Worm (Caenorhabditis elegans) whole organism, young adult: ENCODE measurements around the gene ints-7.

Experiments
- C06A6.2 ChIP-seq: fragments of 200-800 bp; sonication (Bioruptor generic); conservative IDR thresholded peaks from 2 replicates; pipeline ENCODE4 v1.3.6; 2022; ENCODE audit warnings: missing genetic modification characterization, missing compliant biosample characterization
- F33H1.4 ChIP-seq: fragments of 200-800 bp; sonication (Bioruptor generic); IDR thresholded peaks from 2 replicates; pipeline ENCODE4 v1.3.6; 2022; ENCODE audit warnings: missing genetic modification reagents, missing genetic modification characterization, missing compliant biosample characterization
- F39B2.1 ChIP-seq: fragments of 200-800 bp; sonication (Bioruptor generic); IDR thresholded peaks from 2 replicates; pipeline ENCODE4 v1.3.6; 2022; ENCODE audit warnings: missing genetic modification reagents, missing genetic modification characterization, missing compliant biosample characterization
- F52B5.7 ChIP-seq: sonication (generic microtip); optimal IDR thresholded peaks from 2 replicates; lab custom pipeline; 2016; ENCODE audit warnings: mild to moderate bottlenecking, missing genetic modification characterization, missing compliant biosample characterization
- F55B11.4 ChIP-seq: sonication (generic microtip); optimal IDR thresholded peaks from 2 replicates; lab custom pipeline; 2016; ENCODE audit warnings: missing compliant biosample characterization, missing genetic modification characterization, borderline replicate concordance; ENCODE audit not compliant: insufficient read depth
- K12H6.12 ChIP-seq: fragments of 200-800 bp; sonication (Bioruptor generic); optimal IDR thresholded peaks from 2 replicates; lab custom pipeline; 2018; ENCODE audit warnings: mild to moderate bottlenecking, missing genetic modification characterization, missing compliant biosample characterization
- Y53G8AR.9 ChIP-seq: fragments of 200-800 bp; sonication (Bioruptor generic); conservative IDR thresholded peaks from 2 replicates; pipeline ENCODE4 v1.3.6; 2022; ENCODE audit warnings: missing genetic modification reagents, missing genetic modification characterization, missing compliant biosample characterization
- Y56A3A.18 ChIP-seq: fragments of 200-800 bp; sonication (Bioruptor generic); IDR thresholded peaks from 2 replicates; pipeline ENCODE4 v1.3.6; 2022; ENCODE audit warnings: missing genetic modification reagents, missing genetic modification characterization, missing compliant biosample characterization
- Y67H2A.10 ChIP-seq: fragments of 200-800 bp; sonication (Bioruptor generic); conservative IDR thresholded peaks from 2 replicates; pipeline ENCODE4 v1.3.6; 2022; ENCODE audit warnings: missing genetic modification reagents, missing genetic modification characterization, missing compliant biosample characterization
- ZK185.1 ChIP-seq: sonication (generic microtip); optimal IDR thresholded peaks from 2 replicates; lab custom pipeline; 2016; ENCODE audit warnings: mild to moderate bottlenecking, missing genetic modification characterization, missing compliant biosample characterization; ENCODE audit not compliant: poor library complexity, severe bottlenecking
- akir-1 ChIP-seq: fragments of 200-800 bp; sonication (Bioruptor generic); optimal IDR thresholded peaks from 2 replicates; lab custom pipeline; 2018; ENCODE audit warnings: mild to moderate bottlenecking, missing genetic modification characterization, moderate library complexity, missing compliant biosample characterization
- athp-1 ChIP-seq: sonication (generic microtip); optimal IDR thresholded peaks from 2 replicates; lab custom pipeline; 2017; ENCODE audit warnings: mild to moderate bottlenecking, missing genetic modification characterization, missing compliant biosample characterization
- attf-5 ChIP-seq: fragments of 200-800 bp; sonication (Bioruptor generic); optimal IDR thresholded peaks from 2 replicates; lab custom pipeline; 2018; ENCODE audit warnings: mild to moderate bottlenecking, missing genetic modification characterization, missing compliant biosample characterization
- ccch-3 ChIP-seq: fragments of 200-800 bp; sonication (Bioruptor generic); optimal IDR thresholded peaks from 2 replicates; lab custom pipeline; 2018; ENCODE audit warnings: mild to moderate bottlenecking, missing genetic modification characterization, missing compliant biosample characterization
- cebp-1 ChIP-seq, 2 experiments: fragments of 200-800 bp in 1 of 2; sonication (Bioruptor generic) in 1 of 2; sonication (generic microtip) in 1 of 2; IDR thresholded peaks in 1 of 2; optimal IDR thresholded peaks in 1 of 2; 2 replicates each; pipeline versions ENCODE4 v1.3.6 to Lab custom; 2017 to 2022; ENCODE audit warnings: missing compliant biosample characterization in 2 of 2, missing genetic modification characterization in 2 of 2, mild to moderate bottlenecking in 1 of 2, missing genetic modification reagents in 1 of 2, moderate library complexity in 1 of 2
- ceh-58 ChIP-seq: fragments of 200-800 bp; sonication (Bioruptor generic); IDR thresholded peaks from 2 replicates; pipeline ENCODE4 v1.3.6; 2022; ENCODE audit warnings: missing genetic modification characterization, missing compliant biosample characterization
- chd-7 ChIP-seq: sonication (generic microtip); optimal IDR thresholded peaks from 2 replicates; lab custom pipeline; 2016; ENCODE audit warnings: mild to moderate bottlenecking, missing genetic modification characterization, moderate library complexity, missing compliant biosample characterization
- dox-1 ChIP-seq: fragments of 200-800 bp; sonication (Bioruptor generic); IDR thresholded peaks from 2 replicates; pipeline ENCODE4 v1.3.6; 2022; ENCODE audit warnings: missing genetic modification reagents, missing genetic modification characterization, missing compliant biosample characterization
- egl-18 ChIP-seq: fragments of 200-800 bp; sonication (Bioruptor generic); IDR thresholded peaks from 2 replicates; pipeline ENCODE4 v1.3.6; 2022; ENCODE audit warnings: missing genetic modification reagents, missing genetic modification characterization, missing compliant biosample characterization
- ekl-4 ChIP-seq: fragments of 200-800 bp; sonication (Bioruptor generic); IDR thresholded peaks from 2 replicates; pipeline ENCODE4 v1.3.6; 2022; ENCODE audit warnings: missing genetic modification reagents, missing genetic modification characterization, missing compliant biosample characterization
- ets-4 ChIP-seq: fragments of 200-800 bp; sonication (Bioruptor generic); optimal IDR thresholded peaks from 2 replicates; lab custom pipeline; 2018; ENCODE audit warnings: mild to moderate bottlenecking, missing genetic modification characterization, missing compliant biosample characterization
- fkh-3 ChIP-seq: sonication (generic microtip); optimal IDR thresholded peaks from 2 replicates; lab custom pipeline; 2016; ENCODE audit warnings: mild to moderate bottlenecking, missing genetic modification characterization, missing compliant biosample characterization
- hmg-20 ChIP-seq: fragments of 200-800 bp; sonication (Bioruptor generic); IDR thresholded peaks from 2 replicates; pipeline ENCODE4 v1.3.6; 2022; ENCODE audit warnings: missing genetic modification reagents, missing genetic modification characterization, missing compliant biosample characterization
- lag-1 ChIP-seq: fragments of 200-800 bp; sonication (Bioruptor generic); IDR thresholded peaks from 2 replicates; pipeline ENCODE4 v1.3.6; 2022; ENCODE audit warnings: missing genetic modification reagents, missing genetic modification characterization, missing compliant biosample characterization
- let-526 ChIP-seq: fragments of 200-800 bp; sonication (Bioruptor generic); IDR thresholded peaks from 2 replicates; pipeline ENCODE4 v1.3.6; 2022; ENCODE audit warnings: missing genetic modification reagents, missing genetic modification characterization, missing compliant biosample characterization
- lin-26 ChIP-seq: fragments of 200-800 bp; sonication (Bioruptor generic); IDR thresholded peaks from 2 replicates; pipeline ENCODE4 v1.3.6; 2022; ENCODE audit warnings: missing genetic modification reagents, missing genetic modification characterization, missing compliant biosample characterization
- lin-40 ChIP-seq: sonication (generic microtip); optimal IDR thresholded peaks from 2 replicates; lab custom pipeline; 2016; ENCODE audit warnings: missing genetic modification characterization, mild to moderate bottlenecking, missing compliant biosample characterization, missing genotype, missing genetic modification reagents
- madf-10 ChIP-seq: sonication (generic microtip); optimal IDR thresholded peaks from 2 replicates; lab custom pipeline; 2016; ENCODE audit warnings: mild to moderate bottlenecking, missing genetic modification characterization, missing compliant biosample characterization
- madf-6 ChIP-seq: fragments of 200-800 bp; sonication (Bioruptor generic); IDR thresholded peaks from 2 replicates; pipeline ENCODE4 v1.3.6; 2022; ENCODE audit warnings: missing genetic modification reagents, missing genetic modification characterization, missing compliant biosample characterization
- madf-8 ChIP-seq: fragments of 200-800 bp; sonication (Bioruptor generic); conservative IDR thresholded peaks from 2 replicates; pipeline ENCODE4 v1.3.6; 2022; ENCODE audit warnings: missing genetic modification reagents, missing genetic modification characterization, missing compliant biosample characterization
- mcd-1 ChIP-seq: fragments of 200-800 bp; sonication (Bioruptor generic); IDR thresholded peaks from 2 replicates; pipeline ENCODE4 v1.3.6; 2022; ENCODE audit warnings: missing genetic modification reagents, missing genetic modification characterization, missing compliant biosample characterization
- mel-28 ChIP-seq: sonication (generic microtip); optimal IDR thresholded peaks from 2 replicates; lab custom pipeline; 2016; ENCODE audit warnings: borderline replicate concordance, mild to moderate bottlenecking, missing genetic modification characterization, missing compliant biosample characterization
- mes-4 ChIP-seq: sonication (generic microtip); optimal IDR thresholded peaks from 2 replicates; lab custom pipeline; 2016; ENCODE audit warnings: missing genotype, missing genetic modification characterization, missing compliant biosample characterization
- nfyb-1 ChIP-seq: fragments of 200-800 bp; sonication (Bioruptor generic); IDR thresholded peaks from 2 replicates; pipeline ENCODE4 v1.3.6; 2022; ENCODE audit warnings: missing genetic modification reagents, missing genetic modification characterization, missing compliant biosample characterization
- nhr-80 ChIP-seq: sonication (generic microtip); optimal IDR thresholded peaks from 2 replicates; lab custom pipeline; 2016; ENCODE audit warnings: missing genetic modification characterization, missing compliant biosample characterization
- pbrm-1 ChIP-seq: fragments of 200-800 bp; sonication (Bioruptor generic); IDR thresholded peaks from 2 replicates; pipeline ENCODE4 v1.3.6; 2022; ENCODE audit warnings: missing genetic modification reagents, missing genetic modification characterization, missing compliant biosample characterization
- repo-1 ChIP-seq: sonication (generic microtip); optimal IDR thresholded peaks from 2 replicates; lab custom pipeline; 2017; ENCODE audit warnings: mild to moderate bottlenecking, missing genetic modification characterization, missing compliant biosample characterization
- snpc-4 ChIP-seq, 5 experiments: fragments of 150-350 bp in 1 of 5; sonication (generic microtip) in 4 of 5; optimal IDR thresholded peaks; 2 replicates each; lab custom pipeline; 2014 to 2018; ENCODE audit warnings: missing genetic modification characterization in 5 of 5, missing biosample characterization in 3 of 5, antibody characterized with exemption in 2 of 5, mild to moderate bottlenecking in 2 of 5, missing compliant biosample characterization in 2 of 5, missing genotype in 2 of 5, moderate library complexity in 2 of 5, missing genetic modification reagents in 1 of 5
- sptf-2 ChIP-seq: fragments of 200-800 bp; sonication (Bioruptor generic); optimal IDR thresholded peaks from 2 replicates; lab custom pipeline; 2018; ENCODE audit warnings: mild to moderate bottlenecking, missing genetic modification characterization, missing compliant biosample characterization
- tbp1 ChIP-seq: fragments of 200-800 bp; sonication (Bioruptor generic); optimal IDR thresholded peaks from 2 replicates; lab custom pipeline; 2018; ENCODE audit warnings: mild to moderate bottlenecking, missing genetic modification characterization, missing compliant biosample characterization
- tlf-1 ChIP-seq: fragments of 200-800 bp; sonication (Bioruptor generic); optimal IDR thresholded peaks from 2 replicates; lab custom pipeline; 2018; ENCODE audit warnings: mild to moderate bottlenecking, missing genetic modification characterization, missing compliant biosample characterization
- xnd-1 ChIP-seq: sonication (generic microtip); optimal IDR thresholded peaks from 2 replicates; lab custom pipeline; 2016; ENCODE audit warnings: missing genotype, missing genetic modification reagents, missing genetic modification characterization, missing compliant biosample characterization
- zfh-2 ChIP-seq: fragments of 200-800 bp; sonication (Bioruptor generic); conservative IDR thresholded peaks from 2 replicates; pipeline ENCODE4 v1.3.6; 2022; ENCODE audit warnings: missing genetic modification reagents, missing genetic modification characterization, missing compliant biosample characterization
- ztf-18 ChIP-seq: sonication (generic microtip); optimal IDR thresholded peaks from 2 replicates; lab custom pipeline; 2016; ENCODE audit warnings: missing genotype, mild to moderate bottlenecking, missing genetic modification characterization, missing compliant biosample characterization
- ztf-25 ChIP-seq: fragments of 200-800 bp; sonication (Bioruptor generic); IDR thresholded peaks from 2 replicates; pipeline ENCODE4 v1.3.6; 2022; ENCODE audit warnings: missing genetic modification reagents, missing genetic modification characterization, missing compliant biosample characterization
- ztf-26 ChIP-seq: sonication (generic microtip); optimal IDR thresholded peaks from 2 replicates; lab custom pipeline; 2017; ENCODE audit warnings: missing genetic modification characterization, missing compliant biosample characterization
- ztf-3 ChIP-seq: fragments of 200-800 bp; sonication (Bioruptor generic); optimal IDR thresholded peaks from 2 replicates; lab custom pipeline; 2018; ENCODE audit warnings: mild to moderate bottlenecking, missing genetic modification characterization, missing compliant biosample characterization

Gene ints-7

DNA sequence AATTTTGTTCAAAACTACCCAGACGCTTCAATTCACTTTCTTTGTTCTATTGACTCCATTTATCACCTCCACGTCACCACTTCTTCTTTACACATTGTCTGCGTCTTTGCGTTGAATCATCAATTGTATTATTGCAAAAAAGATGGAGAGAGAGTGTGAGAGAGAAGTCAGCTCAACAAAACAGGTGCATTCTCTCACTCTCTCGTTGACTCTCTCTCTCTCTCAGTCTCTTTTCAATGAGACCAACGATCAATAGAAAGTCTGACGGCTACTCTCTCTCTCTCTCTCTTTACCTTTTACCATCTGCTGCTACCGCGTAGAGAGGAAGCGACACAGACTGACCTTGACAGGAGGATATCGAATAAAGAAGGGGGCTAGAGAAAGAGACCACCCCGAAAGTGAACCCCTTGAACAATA lies 53.1 kb downstream of the ints-7 start (continued):
- TF ChIP-seq C06A6.2 (GFP tag; lab: Robert Waterston, UW) (peak; percentile 55; the same call in 1 of the 2 replicates), sptf-2 (GFP tag; lab: Kevin White, UChicago) (no peak), attf-5 (peak; percentile 16), snpc-4 (GFP tag; optimal IDR thresholded peaks at IDR 0.05; lab: Kevin White, UChicago) (no peak), snpc-4 (tag; optimal IDR thresholded peaks at IDR 0.05; lab: Kevin White, UChicago) (peak in 1 of 4 experiments; percentile 21), nhr-80 (tag; lab: Kevin White, UChicago) (peak; percentile 30), repo-1 (peak; percentile 37), K12H6.12 (tag; lab: Kevin White, UChicago) (peak; percentile 39), tlf-1 (GFP tag; lab: Kevin White, UChicago) (peak; percentile 59), ceh-58 (GFP tag; lab: Robert Waterston, UW) (no peak), akir-1 (no peak), madf-6 (GFP tag; lab: Robert Waterston, UW) (no peak), athp-1 (tag; lab: Kevin White, UChicago) (peak; percentile 13), xnd-1 (tag; lab: Kevin White, UChicago) (no peak), lin-40 (tag; lab: Kevin White, UChicago) (peak; percentile 78), madf-8 (GFP tag; lab: Robert Waterston, UW) (no peak), egl-18 (GFP tag; lab: Robert Waterston, UW) (no peak), ztf-18 (tag; lab: Kevin White, UChicago) (no peak), chd-7 (peak; percentile 66), F39B2.1 (GFP tag; lab: Robert Waterston, UW) (no peak), ccch-3 (GFP tag; lab: Kevin White, UChicago) (no peak), lag-1 (GFP tag; lab: Robert Waterston, UW) (no peak), pbrm-1 (GFP tag; lab: Robert Waterston, UW) (peak; percentile 56; the same call in 1 of the 2 replicates), dox-1 (GFP tag; lab: Robert Waterston, UW) (no peak), hmg-20 (GFP tag; lab: Robert Waterston, UW) (no peak), madf-10 (tag; lab: Kevin White, UChicago) (peak; percentile 26), F55B11.4 (tag; lab: Kevin White, UChicago) (no peak), ekl-4 (GFP tag; lab: Robert Waterston, UW) (peak; percentile 64; the same call in 1 of the 2 replicates), F52B5.7 (peak; percentile 54), Y56A3A.18 (0 out of 2 replicates have a peak, but pooled peaks have one; percentile 6), ztf-25 (no peak), ztf-3 (no peak), nfyb-1 (peak; percentile 34; the same call in 1 of the 2 replicates), mes-4 (no peak), fkh-3 (tag; lab: Kevin White, UChicago) (no peak), Y67H2A.10 (GFP tag; lab: Robert Waterston, UW) (0 out of 2 replicates have a peak, but pooled peaks have one; percentile 29), F33H1.4 (GFP tag; lab: Robert Waterston, UW) (no peak), cebp-1 (GFP tag; IDR thresholded peaks at IDR 0.05; lab: Robert Waterston, UW) (no peak), cebp-1 (tag; optimal IDR thresholded peaks at IDR 0.05; lab: Kevin White, UChicago) (peak; percentile 31), Y53G8AR.9 (GFP tag; lab: Robert Waterston, UW) (no peak), mel-28 (no peak), ets-4 (peak; percentile 7), mcd-1 (peak; percentile 49; the same call in 1 of the 2 replicates), zfh-2 (GFP tag; lab: Robert Waterston, UW) (peak; percentile 64), tbp1 (GFP tag; lab: Kevin White, UChicago) (peak; percentile 31), lin-26 (GFP tag; lab: Robert Waterston, UW) (0 out of 2 replicates have a peak, but pooled peaks have one; percentile 43), ZK185.1 (tag; lab: Kevin White, UChicago) (peak; percentile 44), let-526 (GFP tag; lab: Robert Waterston, UW) (peak; percentile 79; the same call in 1 of the 2 replicates), ztf-26 (tag; lab: Kevin White, UChicago) (peak; percentile 75)
